Fruit fly (Drosophila melanogaster) whole organism, prepupa: ENCODE results near the gene CG7573.

Source experiments
- Blimp-1 ChIP-seq: fragments of 200-800 bp; sonication (Bioruptor generic); optimal IDR thresholded peaks from 3 replicates; lab custom pipeline; 2017; ENCODE audit warnings: missing biosample characterization, missing genetic modification characterization, mild to moderate bottlenecking, moderate library complexity, missing genetic modification reagents
- CG16779 ChIP-seq: fragments of 200-800 bp; sonication (Bioruptor generic); optimal IDR thresholded peaks from 3 replicates; lab custom pipeline; 2017; ENCODE audit warnings: missing biosample characterization, mild to moderate bottlenecking, missing genetic modification characterization
- CG3032 ChIP-seq: fragments of 200-800 bp; optimal IDR thresholded peaks from 2 replicates; lab custom pipeline; 2019; ENCODE audit warnings: missing biosample characterization, mild to moderate bottlenecking, missing genetic modification characterization, moderate library complexity
- CG32006 ChIP-seq: fragments of 200-800 bp; sonication (Bioruptor generic); optimal IDR thresholded peaks from 3 replicates; lab custom pipeline; 2017; ENCODE audit warnings: missing biosample characterization, mild to moderate bottlenecking, missing genetic modification characterization
- CG8632 ChIP-seq: fragments of 200-800 bp; sonication (Bioruptor generic); optimal IDR thresholded peaks from 3 replicates; lab custom pipeline; 2016; ENCODE audit warnings: missing biosample characterization, missing genetic modification characterization
- CG9139 ChIP-seq: fragments of 200-800 bp; sonication (Bioruptor generic); optimal IDR thresholded peaks from 3 replicates; lab custom pipeline; 2017; ENCODE audit warnings: missing biosample characterization, mild to moderate bottlenecking, missing genetic modification characterization
- Hr38 ChIP-seq: sonication (Bioruptor generic); optimal IDR thresholded peaks from 2 replicates; lab custom pipeline; 2016; ENCODE audit warnings: missing biosample characterization, missing genetic modification characterization
- OdsH ChIP-seq: fragments of 200-800 bp; sonication (Bioruptor generic); optimal IDR thresholded peaks from 3 replicates; lab custom pipeline; 2016; ENCODE audit warnings: missing biosample characterization, missing genetic modification characterization
- esn ChIP-seq: fragments of 200-800 bp; sonication (Bioruptor generic); optimal IDR thresholded peaks from 2 replicates; lab custom pipeline; 2016; ENCODE audit warnings: missing biosample characterization, mild to moderate bottlenecking, missing genetic modification characterization, moderate library complexity

DNA sequence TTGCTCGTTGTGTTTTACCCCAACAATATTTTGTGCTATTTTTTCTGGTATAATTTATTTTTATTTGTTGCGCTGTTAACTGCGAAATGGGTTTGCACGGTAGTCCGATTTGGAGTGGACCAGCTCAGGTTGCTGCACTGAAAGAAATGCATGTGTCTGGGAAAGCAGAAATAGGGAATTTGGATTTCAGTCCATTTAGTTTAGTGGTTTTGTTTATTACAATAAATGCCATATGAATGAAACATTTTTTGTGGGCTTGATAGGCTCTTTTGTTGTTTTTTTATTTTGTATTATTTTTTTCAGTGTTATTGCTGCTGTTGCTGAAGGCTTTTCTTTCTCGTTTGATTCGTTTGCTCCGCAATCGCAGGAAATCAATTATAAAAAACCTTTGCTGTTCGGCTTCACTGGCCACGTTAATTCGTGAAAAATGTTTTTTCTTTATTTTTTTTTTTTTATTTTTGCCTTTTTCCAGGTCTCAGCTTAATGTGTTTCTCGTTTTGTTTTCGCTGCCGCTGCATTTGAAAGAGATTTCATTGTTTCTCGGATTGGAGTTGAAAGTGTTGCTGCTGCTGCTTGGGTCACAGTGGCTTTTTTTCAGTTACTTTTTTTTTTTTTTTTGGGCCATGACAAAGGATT is 14.2 kb downstream of the CG7573 start:
- TF ChIP-seq esn (GFP tag; lab: Kevin White, UChicago): peak; percentile 96
- TF ChIP-seq CG32006 (GFP tag; lab: Kevin White, UChicago): peak; percentile 96
- peak; percentile 89 for TF ChIP-seq CG3032 (tag; lab: Kevin White, UChicago)
- peak; percentile 86 for TF ChIP-seq CG8632 (GFP tag; lab: Kevin White, UChicago)
- peak; percentile 94 for TF ChIP-seq OdsH (GFP tag; lab: Kevin White, UChicago)
- TF ChIP-seq CG9139: peak; percentile 86
- peak; percentile 61 for TF ChIP-seq Blimp-1
- TF ChIP-seq CG16779: peak; percentile 79
- peak; percentile 85 for TF ChIP-seq Hr38 (GFP tag; lab: Kevin White, UChicago)
